Worm (Caenorhabditis elegans) whole organism, L2 larva: ENCODE measurements around the gene F19B6.10.

Source experiments
- ceh-82 ChIP-seq: fragments of 150-350 bp; optimal IDR thresholded peaks from 2 replicates; lab custom pipeline; 2014; ENCODE audit warnings: missing biosample characterization, missing genetic modification characterization
- nhr-11 ChIP-seq: fragments of 150-350 bp; optimal IDR thresholded peaks from 2 replicates; lab custom pipeline; 2014; ENCODE audit warnings: missing biosample characterization, missing genetic modification characterization

- no peak for TF ChIP-seq ceh-82 (tag; lab: Kevin White, UChicago)
- TF ChIP-seq nhr-11 (tag; lab: Kevin White, UChicago): no peak
Measured at ce11 chrIV:12379784-12380183, 42.8 kb downstream of the F19B6.10 start, which contains the start of gene thn-1.
